Fruit fly (Drosophila melanogaster) whole organism, embryonic: ENCODE measurements around the gene Fbw5.

Experiments
- Antp ChIP-seq: fragments of 200-800 bp; sonication (Bioruptor generic); optimal IDR thresholded peaks from 3 replicates; lab custom pipeline; 2016; ENCODE audit warnings: missing biosample characterization, missing genetic modification characterization
- CG13775 ChIP-seq: fragments of 200-800 bp; sonication (Bioruptor generic); optimal IDR thresholded peaks from 3 replicates; lab custom pipeline; 2017; ENCODE audit warnings: missing biosample characterization, mild to moderate bottlenecking, missing genetic modification characterization
- CG14860 ChIP-seq: fragments of 200-800 bp; sonication (Bioruptor generic); IDR thresholded peaks from 3 replicates; pipeline ENCODE4 v1.3.6; 2022; ENCODE audit warnings: missing biosample characterization, missing genetic modification characterization; ENCODE audit not compliant: partially characterized antibody
- CG14965 ChIP-seq: fragments of 200-800 bp; sonication (Bioruptor generic); optimal IDR thresholded peaks from 2 replicates; lab custom pipeline; 2016; ENCODE audit warnings: missing biosample characterization, missing genetic modification characterization, borderline replicate concordance
- CG1792 ChIP-seq: fragments of 200-800 bp; sonication (Bioruptor generic); optimal IDR thresholded peaks from 2 replicates; lab custom pipeline; 2016; ENCODE audit warnings: missing biosample characterization, missing genetic modification characterization
- CG18011 ChIP-seq: fragments of 200-800 bp; sonication (Bioruptor generic); optimal IDR thresholded peaks from 2 replicates; lab custom pipeline; 2017; ENCODE audit warnings: missing biosample characterization, missing genetic modification characterization, mild to moderate bottlenecking, moderate library complexity, missing genotype
- CG3163 ChIP-seq: fragments of 200-800 bp; sonication (Bioruptor generic); optimal IDR thresholded peaks from 3 replicates; lab custom pipeline; 2016; ENCODE audit warnings: missing biosample characterization, missing genetic modification characterization
- CG34376 ChIP-seq: fragments of 200-800 bp; sonication (Bioruptor generic); optimal IDR thresholded peaks from 2 replicates; lab custom pipeline; 2018; ENCODE audit warnings: missing biosample characterization, mild to moderate bottlenecking, missing genetic modification characterization
- CG4707 ChIP-seq: fragments of 200-800 bp; sonication (Bioruptor generic); optimal IDR thresholded peaks from 2 replicates; lab custom pipeline; 2018; ENCODE audit warnings: missing biosample characterization, mild to moderate bottlenecking, missing genetic modification characterization, moderate library complexity
- CG7963 ChIP-seq: fragments of 200-800 bp; sonication (Bioruptor generic); IDR thresholded peaks from 3 replicates; pipeline ENCODE4 v1.3.6; 2022; ENCODE audit warnings: missing biosample characterization, missing genetic modification characterization; ENCODE audit not compliant: partially characterized antibody
- CG8765 ChIP-seq: fragments of 200-800 bp; sonication (Bioruptor generic); IDR thresholded peaks from 2 replicates; pipeline ENCODE4 v1.3.6; 2022; ENCODE audit warnings: missing biosample characterization, missing genetic modification characterization
- CG9609 ChIP-seq: fragments of 200-800 bp; sonication (Bioruptor generic); optimal IDR thresholded peaks from 3 replicates; lab custom pipeline; 2016; ENCODE audit warnings: missing biosample characterization, missing genetic modification characterization
- CkIIα-i1 ChIP-seq: fragments of 200-800 bp; sonication (Bioruptor generic); IDR thresholded peaks from 2 replicates; pipeline ENCODE4 v1.3.6; 2022; ENCODE audit warnings: missing biosample characterization, missing genetic modification characterization
- CoRest ChIP-seq: fragments of 200-800 bp; sonication (Bioruptor generic); optimal IDR thresholded peaks from 3 replicates; lab custom pipeline; 2018; ENCODE audit warnings: missing biosample characterization, mild to moderate bottlenecking, missing genetic modification characterization, moderate library complexity
- Dad ChIP-seq: fragments of 200-800 bp; sonication (Bioruptor generic); optimal IDR thresholded peaks from 3 replicates; lab custom pipeline; 2016; ENCODE audit warnings: missing biosample characterization, missing genetic modification characterization
- Drgx ChIP-seq: fragments of 200-800 bp; sonication (Bioruptor generic); IDR thresholded peaks from 2 replicates; pipeline ENCODE4 v1.3.6; 2022; ENCODE audit warnings: missing biosample characterization, missing genetic modification characterization
- Ets65A ChIP-seq: fragments of 200-800 bp; sonication (Bioruptor generic); peaks from one replicate; lab custom pipeline; 2016; ENCODE audit warnings: missing biosample characterization, missing genetic modification characterization
- Fer1 ChIP-seq: fragments of 200-800 bp; sonication (Bioruptor generic); optimal IDR thresholded peaks from 2 replicates; lab custom pipeline; 2017; ENCODE audit warnings: missing biosample characterization, mild to moderate bottlenecking, missing genetic modification characterization
- HLH54F ChIP-seq: fragments of 200-800 bp; sonication (Bioruptor generic); optimal IDR thresholded peaks from 3 replicates; lab custom pipeline; 2016; ENCODE audit warnings: missing biosample characterization, missing genetic modification characterization
- Hmr ChIP-seq: fragments of 200-800 bp; sonication (Bioruptor generic); optimal IDR thresholded peaks from 3 replicates; lab custom pipeline; 2017; ENCODE audit warnings: mild to moderate bottlenecking, missing biosample characterization, missing genetic modification reagents, missing genetic modification characterization
- Hr78 ChIP-seq, 2 experiments: fragments of 200-800 bp in 1 of 2; fragments of >200 bp in 1 of 2; sonication (Bioruptor generic) in 1 of 2; optimal IDR thresholded peaks; 2 replicates each; lab custom pipeline; 2017 to 2019; ENCODE audit warnings: missing biosample characterization in 2 of 2, missing genetic modification characterization in 2 of 2, mild to moderate bottlenecking in 1 of 2, moderate library complexity in 1 of 2
- Neu2 ChIP-seq: fragments of 200-800 bp; sonication (Bioruptor generic); optimal IDR thresholded peaks from 3 replicates; lab custom pipeline; 2016; ENCODE audit warnings: missing biosample characterization, missing genetic modification characterization, borderline replicate concordance
- Nf-YB ChIP-seq: fragments of 200-800 bp; sonication (Bioruptor generic); optimal IDR thresholded peaks from 3 replicates; lab custom pipeline; 2019; ENCODE audit warnings: missing biosample characterization, mild to moderate bottlenecking, missing genetic modification characterization, moderate library complexity
- Ptx1 ChIP-seq: fragments of 200-800 bp; sonication (Bioruptor generic); IDR thresholded peaks from 2 replicates; pipeline ENCODE4 v1.3.6; 2022; ENCODE audit warnings: missing biosample characterization, missing genetic modification characterization
- Ravus ChIP-seq: fragments of 200-800 bp; sonication (Bioruptor generic); IDR thresholded peaks from 2 replicates; pipeline ENCODE4 v1.3.6; 2022; ENCODE audit warnings: missing biosample characterization, missing genetic modification characterization
- Sry-δ ChIP-seq: fragments of 200-800 bp; sonication (Bioruptor generic); optimal IDR thresholded peaks from 2 replicates; lab custom pipeline; 2016; ENCODE audit warnings: missing biosample characterization, missing genetic modification characterization
- crp ChIP-seq, 2 experiments: fragments of 200-800 bp; sonication (Bioruptor generic); optimal IDR thresholded peaks; 2 replicates in 1 of 2; 3 replicates in 1 of 2; lab custom pipeline; 2017; ENCODE audit warnings: missing biosample characterization in 2 of 2, missing genetic modification characterization in 2 of 2, mild to moderate bottlenecking in 1 of 2, moderate library complexity in 1 of 2
- da ChIP-seq: fragments of 200-800 bp; sonication (Bioruptor generic); optimal IDR thresholded peaks from 2 replicates; lab custom pipeline; 2016; ENCODE audit warnings: missing biosample characterization, missing genetic modification characterization
- dan ChIP-seq: fragments of 200-800 bp; sonication (Bioruptor generic); IDR thresholded peaks from 2 replicates; pipeline ENCODE4 v1.3.6; 2022; ENCODE audit warnings: missing biosample characterization, missing genetic modification characterization
- disco-r ChIP-seq: fragments of 200-800 bp; sonication (Bioruptor generic); optimal IDR thresholded peaks from 2 replicates; lab custom pipeline; 2016; ENCODE audit warnings: missing biosample characterization, missing genetic modification characterization
- ewg ChIP-seq: fragments of 200-800 bp; sonication (Bioruptor generic); optimal IDR thresholded peaks from 3 replicates; lab custom pipeline; 2017; ENCODE audit warnings: mild to moderate bottlenecking, missing biosample characterization, missing genetic modification reagents, missing genetic modification characterization
- gfzf ChIP-seq: fragments of 200-800 bp; sonication (Bioruptor generic); optimal IDR thresholded peaks from 2 replicates; lab custom pipeline; 2016; ENCODE audit warnings: missing biosample characterization, mild to moderate bottlenecking, missing genetic modification characterization, moderate library complexity
- hbn ChIP-seq: fragments of 200-800 bp; sonication (Bioruptor generic); IDR thresholded peaks from 2 replicates; pipeline ENCODE4 v1.3.6; 2022; ENCODE audit warnings: missing biosample characterization, missing genetic modification characterization; ENCODE audit not compliant: partially characterized antibody
- hkb ChIP-seq, 2 experiments: fragments of 200-800 bp in 1 of 2; fragments of >200 bp in 1 of 2; sonication (Bioruptor generic) in 1 of 2; IDR thresholded peaks in 1 of 2; optimal IDR thresholded peaks in 1 of 2; 2 replicates each; pipeline versions ENCODE4 v1.3.6 to Lab custom; 2017 to 2022; ENCODE audit warnings: missing biosample characterization in 1 of 2, missing genetic modification characterization in 1 of 2
- jumu ChIP-seq: fragments of 200-800 bp; sonication (Bioruptor generic); optimal IDR thresholded peaks from 3 replicates; lab custom pipeline; 2016; ENCODE audit warnings: missing biosample characterization, missing genetic modification characterization
- mld ChIP-seq: fragments of 200-800 bp; sonication (Bioruptor generic); IDR thresholded peaks from 3 replicates; pipeline ENCODE4 v1.3.6; 2022; ENCODE audit warnings: missing biosample characterization, missing genetic modification characterization; ENCODE audit not compliant: partially characterized antibody
- nom ChIP-seq: fragments of 200-800 bp; sonication (Bioruptor generic); optimal IDR thresholded peaks from 2 replicates; lab custom pipeline; 2017; ENCODE audit warnings: missing biosample characterization, missing genetic modification characterization, mild to moderate bottlenecking, moderate library complexity, missing genetic modification reagents
- onecut ChIP-seq: fragments of 200-800 bp; sonication (Bioruptor generic); IDR thresholded peaks from 2 replicates; pipeline ENCODE4 v1.3.6; 2022; ENCODE audit warnings: missing biosample characterization, missing genetic modification characterization
- psq ChIP-seq: fragments of 200-800 bp; sonication (Bioruptor generic); optimal IDR thresholded peaks from 2 replicates; lab custom pipeline; 2017; ENCODE audit warnings: missing biosample characterization, missing genetic modification characterization
- pum ChIP-seq: fragments of 200-800 bp; sonication (Bioruptor generic); optimal IDR thresholded peaks from 2 replicates; lab custom pipeline; 2016; ENCODE audit warnings: missing biosample characterization, missing genetic modification characterization
- ranshi ChIP-seq: fragments of 200-800 bp; sonication (Bioruptor generic); IDR thresholded peaks from 2 replicates; pipeline ENCODE4 v1.3.6; 2022; ENCODE audit warnings: missing biosample characterization, missing genetic modification characterization
- sim ChIP-seq: fragments of 200-800 bp; sonication (Bioruptor generic); IDR thresholded peaks from 2 replicates; pipeline ENCODE4 v1.3.6; 2022; ENCODE audit warnings: missing biosample characterization, missing genetic modification characterization
- sisA ChIP-seq: fragments of 200-800 bp; sonication (Bioruptor generic); IDR thresholded peaks from 2 replicates; pipeline ENCODE4 v1.3.6; 2022; ENCODE audit warnings: missing biosample characterization, missing genetic modification characterization
- slou ChIP-seq: fragments of 200-800 bp; sonication (Bioruptor generic); optimal IDR thresholded peaks from 3 replicates; lab custom pipeline; 2016; ENCODE audit warnings: missing biosample characterization, missing genetic modification characterization
- slp2 ChIP-seq: fragments of 200-800 bp; sonication (Bioruptor generic); optimal IDR thresholded peaks from 2 replicates; lab custom pipeline; 2016; ENCODE audit warnings: missing biosample characterization, missing genetic modification characterization
- unc-4 ChIP-seq: fragments of 200-800 bp; sonication (Bioruptor generic); IDR thresholded peaks from 2 replicates; pipeline ENCODE4 v1.3.6; 2022; ENCODE audit warnings: missing biosample characterization, missing genetic modification characterization; ENCODE audit not compliant: partially characterized antibody
- vfl ChIP-seq: fragments of 200-800 bp; sonication (Bioruptor generic); optimal IDR thresholded peaks from 2 replicates; lab custom pipeline; 2016; ENCODE audit warnings: missing biosample characterization, missing genetic modification characterization
- zfh1 ChIP-seq: fragments of 200-800 bp; sonication (Bioruptor generic); IDR thresholded peaks from 3 replicates; pipeline ENCODE4 v1.3.6; 2022; ENCODE audit warnings: missing biosample characterization, missing genetic modification characterization

The Fbw5 gene

dm6 chr2L:6062382-6063082, 3.2 kb downstream of the Fbw5 start, which contains the start of the genes ND-51 and CG13994 (continued):
- no peak for TF ChIP-seq CG14860 (GFP tag; lab: Robert Waterston, UW)
- peak; percentile 78 for TF ChIP-seq CG1792
- TF ChIP-seq gfzf (GFP tag; lab: Kevin White, UChicago), result peak; percentile 73
- 0 out of 3 replicates have a peak, but pooled peaks have one; percentile 1 for TF ChIP-seq CG7963 (GFP tag; lab: Robert Waterston, UW)
- TF ChIP-seq Ets65A (GFP tag; lab: Kevin White, UChicago), result peak; percentile 99
- TF ChIP-seq Antp (GFP tag; lab: Kevin White, UChicago), result peak; percentile 89
- TF ChIP-seq Neu2 (GFP tag; lab: Kevin White, UChicago), result peak; percentile 1
- peak; percentile 66 for TF ChIP-seq CG34376 (GFP tag; lab: Kevin White, UChicago)
- TF ChIP-seq vfl (GFP tag; lab: Kevin White, UChicago), result peak; percentile 69
- TF ChIP-seq CG9609 (GFP tag; lab: Kevin White, UChicago), result peak; percentile 82
- TF ChIP-seq CG4707 (GFP tag; lab: Kevin White, UChicago), result no peak
- peak; percentile 41; the same call in 1 of the 2 replicates for TF ChIP-seq onecut (GFP tag; lab: Robert Waterston, UW)
- peak; percentile 53 for TF ChIP-seq Nf-YB (GFP tag; lab: Kevin White, UChicago)
- TF ChIP-seq da (GFP tag; lab: Kevin White, UChicago), result peak; percentile 76
- peak in 1 of 2 experiments; percentile 38 for TF ChIP-seq Hr78 (GFP tag; optimal IDR thresholded peaks at IDR 0.05; lab: Kevin White, UChicago)
- TF ChIP-seq sim, result 0 out of 2 replicates have a peak, but pooled peaks have one; percentile 16
- peak; percentile 79 for TF ChIP-seq Dad
- peak; percentile 40 to 86 for TF ChIP-seq crp (GFP tag; optimal IDR thresholded peaks at IDR 0.05; lab: Kevin White, UChicago)
- peak; percentile 87 for TF ChIP-seq ranshi (GFP tag; lab: Robert Waterston, UW)
- TF ChIP-seq CG3163 (GFP tag; lab: Kevin White, UChicago), result peak; percentile 68
- no peak for TF ChIP-seq mld (GFP tag; lab: Robert Waterston, UW)
- TF ChIP-seq jumu, result peak; percentile 86
- peak; percentile 57 for TF ChIP-seq nom
- TF ChIP-seq disco-r, result peak; percentile 50
- TF ChIP-seq Ptx1 (GFP tag; lab: Robert Waterston, UW), result peak; percentile 88
- peak; percentile 84 for TF ChIP-seq CG13775 (GFP tag; lab: Kevin White, UChicago)
- TF ChIP-seq dan (GFP tag; lab: Robert Waterston, UW), result no peak; the same call in 1 of the 2 replicates
- TF ChIP-seq CkIIα-i1, result no peak
- TF ChIP-seq psq, result peak; percentile 17
- TF ChIP-seq CG14965, result no peak
- peak; percentile 90 for TF ChIP-seq pum
- peak; percentile 53 for TF ChIP-seq unc-4
- peak; percentile 90 for TF ChIP-seq CoRest
- peak; percentile 84 for TF ChIP-seq slou (GFP tag; lab: Kevin White, UChicago)
- peak; percentile 82 for TF ChIP-seq Hmr
- peak; percentile 79 for TF ChIP-seq Fer1 (GFP tag; lab: Kevin White, UChicago)
- TF ChIP-seq ewg, result peak; percentile 87
- TF ChIP-seq sisA (GFP tag; lab: Robert Waterston, UW), result peak; percentile 86
- no peak for TF ChIP-seq hbn (GFP tag; lab: Robert Waterston, UW)
- TF ChIP-seq Ravus, result peak; percentile 33
- peak; percentile 84 for TF ChIP-seq HLH54F (GFP tag; lab: Kevin White, UChicago)
- TF ChIP-seq CG18011, result peak; percentile 63
- peak; percentile 67 for TF ChIP-seq slp2
- TF ChIP-seq Sry-δ (GFP tag; lab: Kevin White, UChicago), result peak; percentile 71
- TF ChIP-seq hkb (optimal IDR thresholded peaks at IDR 0.05; lab: Kevin White, UChicago), result no peak
- TF ChIP-seq hkb (GFP tag; IDR thresholded peaks at IDR 0.05; lab: Robert Waterston, UW), result peak; percentile 84
- TF ChIP-seq Drgx (GFP tag; lab: Robert Waterston, UW), result peak; percentile 77
- TF ChIP-seq zfh1 (GFP tag; lab: Robert Waterston, UW), result peak; percentile 87
- TF ChIP-seq CG8765 (GFP tag; lab: Robert Waterston, UW), result peak; percentile 69
